Worm (Caenorhabditis elegans) whole organism, L1 larva: ENCODE data around the gene C04B4.6.
A peak's percentile ranks its signal among the peaks of the same experiment; 100 is the strongest.

Experiments used
- C16A3.4 ChIP-seq: fragments of 150-350 bp; optimal IDR thresholded peaks from 2 replicates; lab custom pipeline; 2014; ENCODE audit warnings: missing biosample characterization, missing genetic modification characterization
- alr-1 ChIP-seq: fragments of 200-800 bp; sonication (Bioruptor generic); optimal IDR thresholded peaks from 2 replicates; lab custom pipeline; 2018; ENCODE audit warnings: borderline replicate concordance, mild to moderate bottlenecking, missing genetic modification characterization, missing compliant biosample characterization
- blmp-1 ChIP-seq: fragments of 150-350 bp; optimal IDR thresholded peaks from 2 replicates; lab custom pipeline; 2014; ENCODE audit warnings: missing biosample characterization, missing genetic modification characterization
- ceh-8 ChIP-seq: fragments of 200-800 bp; sonication (Bioruptor generic); optimal IDR thresholded peaks from 2 replicates; lab custom pipeline; 2018; ENCODE audit warnings: mild to moderate bottlenecking, missing genetic modification characterization, moderate library complexity, missing compliant biosample characterization
- ceh-88 ChIP-seq: fragments of 200-800 bp; sonication (Bioruptor generic); IDR thresholded peaks from 2 replicates; pipeline ENCODE4 v1.3.6; 2022; ENCODE audit warnings: missing genetic modification characterization, missing compliant biosample characterization
- ces-1 ChIP-seq: fragments of 150-350 bp; optimal IDR thresholded peaks from 2 replicates; lab custom pipeline; 2014; ENCODE audit warnings: missing biosample characterization, missing genetic modification reagents, missing genetic modification characterization
- dpl-1 ChIP-seq, 3 experiments: fragments of 150-350 bp in 2 of 3; sonication (generic microtip) in 1 of 3; optimal IDR thresholded peaks; 2 replicates each; lab custom pipeline; 2014 to 2017; ENCODE audit warnings: missing biosample characterization in 3 of 3, missing genetic modification characterization in 3 of 3, missing genetic modification reagents in 3 of 3
- efl-1 ChIP-seq, 4 experiments: fragments of 150-350 bp; optimal IDR thresholded peaks in 3 of 4; peaks in 1 of 4; 1 replicate in 1 of 4; 2 replicates in 3 of 4; lab custom pipeline; 2014; ENCODE audit warnings: missing biosample characterization in 2 of 4, missing genetic modification characterization in 2 of 4, missing genetic modification reagents in 2 of 4
- efl-3 ChIP-seq: fragments of 200-800 bp; sonication (Bioruptor generic); optimal IDR thresholded peaks from 2 replicates; lab custom pipeline; 2018; ENCODE audit warnings: mild to moderate bottlenecking, missing genetic modification characterization, missing compliant biosample characterization
- egl-13 ChIP-seq: sonication (generic microtip); optimal IDR thresholded peaks from 2 replicates; lab custom pipeline; 2016; ENCODE audit warnings: missing genotype, missing genetic modification reagents, missing genetic modification characterization, missing compliant biosample characterization
- egl-27 ChIP-seq, 2 experiments: fragments of 150-350 bp in 1 of 2; sonication (generic microtip); optimal IDR thresholded peaks; 3 replicates each; lab custom pipeline; 2017 to 2018; ENCODE audit warnings: missing biosample characterization in 2 of 2, missing genetic modification characterization in 2 of 2, missing genetic modification reagents in 2 of 2
- elt-2 ChIP-seq: sonication (generic microtip); optimal IDR thresholded peaks from 2 replicates; lab custom pipeline; 2016; ENCODE audit warnings: missing genetic modification characterization, mild to moderate bottlenecking, inconsistent platforms, missing compliant biosample characterization, missing genetic modification reagents
- elt-3 ChIP-seq, 6 experiments: fragments of 150-350 bp in 1 of 6; sonication (generic microtip); optimal IDR thresholded peaks; 2 replicates each; lab custom pipeline; 2017 to 2018; ENCODE audit warnings: missing biosample characterization in 6 of 6, missing genetic modification characterization in 6 of 6, inconsistent platforms in 1 of 6
- fkh-10 ChIP-seq: sonication (generic microtip); optimal IDR thresholded peaks from 2 replicates; lab custom pipeline; 2017; ENCODE audit warnings: missing biosample characterization, missing genetic modification reagents, missing genetic modification characterization
- hlh-17 ChIP-seq: fragments of 200-800 bp; sonication (Bioruptor generic); optimal IDR thresholded peaks from 2 replicates; lab custom pipeline; 2018; ENCODE audit warnings: missing genetic modification characterization, mild to moderate bottlenecking, missing compliant biosample characterization, moderate library complexity, borderline replicate concordance
- lin-13 ChIP-seq: fragments of 150-350 bp; optimal IDR thresholded peaks from 2 replicates; lab custom pipeline; 2014; ENCODE audit warnings: missing biosample characterization, missing genetic modification reagents, missing genetic modification characterization
- lin-14 ChIP-seq: fragments of 200-800 bp; sonication (Bioruptor generic); optimal IDR thresholded peaks from 2 replicates; lab custom pipeline; 2018; ENCODE audit warnings: mild to moderate bottlenecking, missing genetic modification characterization, moderate library complexity, missing compliant biosample characterization
- lin-39 ChIP-seq: fragments of 150-350 bp; optimal IDR thresholded peaks from 2 replicates; lab custom pipeline; 2014; ENCODE audit warnings: missing biosample characterization, missing genetic modification reagents, missing genetic modification characterization
- mef-2 ChIP-seq: fragments of 150-350 bp; optimal IDR thresholded peaks from 2 replicates; lab custom pipeline; 2014; ENCODE audit warnings: missing biosample characterization, missing genetic modification characterization
- mep-1 ChIP-seq: fragments of 150-350 bp; optimal IDR thresholded peaks from 2 replicates; lab custom pipeline; 2014; ENCODE audit warnings: missing biosample characterization, missing genetic modification characterization
- nhr-11 ChIP-seq: fragments of 150-350 bp; optimal IDR thresholded peaks from 2 replicates; lab custom pipeline; 2014; ENCODE audit warnings: missing biosample characterization, missing genetic modification characterization
- nhr-28 ChIP-seq: fragments of 150-350 bp; optimal IDR thresholded peaks from 2 replicates; lab custom pipeline; 2014; ENCODE audit warnings: missing biosample characterization, missing genetic modification characterization
- nhr-77 ChIP-seq: fragments of 150-350 bp; optimal IDR thresholded peaks from 2 replicates; lab custom pipeline; 2014; ENCODE audit warnings: missing biosample characterization, missing genetic modification characterization
- nhr-85 ChIP-seq: sonication (generic microtip); peaks from one replicate; lab custom pipeline; 2016; ENCODE audit warnings: missing genetic modification characterization, inconsistent platforms, missing compliant biosample characterization
- pag-3 ChIP-seq: sonication (generic microtip); optimal IDR thresholded peaks from 2 replicates; lab custom pipeline; 2017; ENCODE audit warnings: missing genetic modification characterization, mild to moderate bottlenecking, missing compliant biosample characterization, antibody characterized with exemption, borderline replicate concordance; ENCODE audit not compliant: insufficient read depth
- pax-3 ChIP-seq: fragments of 200-800 bp; sonication (Bioruptor generic); optimal IDR thresholded peaks from 2 replicates; lab custom pipeline; 2018; ENCODE audit warnings: mild to moderate bottlenecking, missing genetic modification characterization, moderate library complexity, missing compliant biosample characterization
- rnt-1 ChIP-seq: sonication (generic microtip); optimal IDR thresholded peaks from 2 replicates; lab custom pipeline; 2016; ENCODE audit warnings: mild to moderate bottlenecking, missing genetic modification characterization, moderate library complexity, missing compliant biosample characterization
- snpc-4 ChIP-seq: fragments of 150-350 bp; optimal IDR thresholded peaks from 2 replicates; lab custom pipeline; 2014; ENCODE audit warnings: missing biosample characterization, missing genetic modification characterization
- sox-4 ChIP-seq: sonication (generic microtip); optimal IDR thresholded peaks from 2 replicates; lab custom pipeline; 2016; ENCODE audit warnings: missing genetic modification characterization, missing compliant biosample characterization
- sptf-1 ChIP-seq: fragments of 150-350 bp; optimal IDR thresholded peaks from 2 replicates; lab custom pipeline; 2014; ENCODE audit warnings: missing biosample characterization, missing genetic modification characterization
- tbx-2 ChIP-seq: sonication (generic microtip); optimal IDR thresholded peaks from 2 replicates; lab custom pipeline; 2016; ENCODE audit warnings: missing genetic modification characterization, missing compliant biosample characterization
- zag-1 ChIP-seq: fragments of 150-350 bp; optimal IDR thresholded peaks from 2 replicates; lab custom pipeline; 2014; ENCODE audit warnings: missing biosample characterization, missing genetic modification characterization

C04B4.6 gene

DNA sequence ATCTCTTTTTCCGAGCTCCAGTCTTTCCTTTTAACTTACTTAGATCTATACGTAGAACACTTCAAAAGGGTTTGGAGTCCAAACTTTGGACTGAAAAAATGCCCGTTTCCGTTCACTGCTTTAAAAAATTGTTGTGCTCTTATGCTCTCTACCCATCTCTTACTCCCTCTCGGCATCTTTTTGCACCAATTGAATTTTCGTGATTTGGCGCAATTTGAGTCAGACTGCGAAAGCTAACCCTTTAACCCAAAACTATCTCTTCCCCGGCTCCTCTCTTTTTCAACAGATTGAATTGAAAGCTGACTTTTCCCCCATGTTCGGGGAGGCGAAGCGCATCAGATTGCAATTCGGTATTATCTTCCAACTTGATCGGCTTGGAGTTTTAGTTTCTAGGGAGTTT lies 23.3 kb downstream of the C04B4.6 start:
- no peak for TF ChIP-seq dpl-1 (GFP tag; optimal IDR thresholded peaks at IDR 0.05; lab: Kevin White, UChicago)
- peak; percentile 23 for TF ChIP-seq ces-1 (GFP tag; lab: Kevin White, UChicago)
- peak; percentile 59 for TF ChIP-seq fkh-10 (GFP tag; lab: Kevin White, UChicago)
- TF ChIP-seq pag-3 (tag; lab: Kevin White, UChicago): no peak
- TF ChIP-seq nhr-85 (tag; lab: Kevin White, UChicago): no peak

- TF ChIP-seq lin-14 (GFP tag; lab: Kevin White, UChicago) (peak; percentile 2), sox-4 (tag; lab: Kevin White, UChicago) (no peak), elt-3 (tag; optimal IDR thresholded peaks at IDR 0.05; lab: Kevin White, UChicago) (no peak), pax-3 (no peak), lin-39 (tag; lab: Kevin White, UChicago) (no peak), efl-3 (GFP tag; lab: Kevin White, UChicago) (no peak), rnt-1 (tag; lab: Kevin White, UChicago) (peak; percentile 44), C16A3.4 (no peak)
These were observed 27.3 kb downstream of the C04B4.6 start for ce11 chrX:12248140-12248539.

DNA sequence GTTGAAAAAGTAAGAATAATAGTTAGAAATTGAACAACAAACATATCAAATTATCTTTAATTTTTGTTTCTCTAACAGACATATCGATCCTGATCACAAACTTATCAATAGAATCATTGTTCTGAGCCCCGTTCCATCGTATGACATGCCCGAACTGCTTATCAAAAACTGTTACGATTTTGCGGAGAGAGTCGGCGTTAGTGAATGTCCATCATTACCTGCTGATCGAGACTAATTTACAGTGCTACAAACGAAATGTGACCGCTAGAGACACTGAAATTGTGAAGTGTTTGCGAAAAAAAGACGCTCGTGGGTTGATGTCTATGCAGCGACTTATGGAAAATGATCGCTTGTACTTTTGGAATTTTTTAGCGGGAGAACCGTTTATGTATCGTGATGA lies 32.6 kb downstream of the C04B4.6 start:
- no peak for TF ChIP-seq sptf-1 (tag; lab: Kevin White, UChicago)
- TF ChIP-seq rnt-1 (tag; lab: Kevin White, UChicago): no peak
- no peak for TF ChIP-seq hlh-17 (GFP tag; lab: Kevin White, UChicago)
- no peak for TF ChIP-seq nhr-77
- TF ChIP-seq ceh-88 (GFP tag; lab: Robert Waterston, UW): no peak
- TF ChIP-seq lin-13 (GFP tag; lab: Kevin White, UChicago): no peak
- no peak for TF ChIP-seq tbx-2 (tag; lab: Kevin White, UChicago)
- TF ChIP-seq snpc-4: no peak
- TF ChIP-seq nhr-11 (tag; lab: Kevin White, UChicago): no peak
- no peak for TF ChIP-seq nhr-28

- TF ChIP-seq egl-27 (tag; optimal IDR thresholded peaks at IDR 0.05; lab: Kevin White, UChicago) (no peak), elt-2 (tag; lab: Kevin White, UChicago) (peak; percentile 19)
These were observed 34.0 kb downstream of the C04B4.6 start, which contains the start of gene cest-3 for ce11 chrX:12241457-12241856. Gene cest-3 (plus strand): TSS chrX:12241646.

- TF ChIP-seq blmp-1: peak; percentile 70
- no peak for TF ChIP-seq efl-1 (optimal IDR thresholded peaks at IDR 0.05; lab: Kevin White, UChicago)
- TF ChIP-seq efl-1 (GFP tag; optimal IDR thresholded peaks at IDR 0.05 in 1 of 2; lab: Kevin White, UChicago): peak in 1 of 2 experiments; percentile 61
- TF ChIP-seq mef-2 (tag; lab: Kevin White, UChicago): no peak
- no peak for TF ChIP-seq ceh-8 (GFP tag; lab: Kevin White, UChicago)
- TF ChIP-seq zag-1 (tag; lab: Kevin White, UChicago): no peak
- TF ChIP-seq, all 84 proteins: peak for 2
These were observed 40.1 kb downstream of the C04B4.6 start, which contains the start of gene C23H4.6 for ce11 chrX:12235388-12235787. Gene C23H4.6 (plus strand): TSS chrX:12235606.

DNA sequence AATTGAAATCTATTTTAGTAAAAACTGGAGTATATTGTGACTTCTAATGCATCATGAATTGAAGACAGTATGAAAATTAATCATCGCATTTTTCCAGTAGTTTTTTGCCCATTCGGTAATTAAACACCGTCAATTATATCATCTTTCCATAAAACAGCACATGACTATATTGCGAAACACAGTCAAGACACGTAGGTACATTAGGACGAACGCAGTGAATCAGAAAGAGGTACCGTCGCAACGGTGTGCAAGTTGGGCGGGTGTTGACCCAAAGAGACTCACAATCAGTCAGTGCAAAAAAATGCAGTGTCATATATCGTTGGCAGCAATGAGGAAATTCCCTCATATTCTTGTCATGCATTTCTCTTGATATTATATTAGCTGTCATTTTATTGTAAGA lies 41.1 kb downstream of the C04B4.6 start:
- TF ChIP-seq mep-1 (no peak), efl-1 (optimal IDR thresholded peaks at IDR 0.05; lab: Kevin White, UChicago) (no peak), efl-1 (GFP tag; optimal IDR thresholded peaks at IDR 0.05 in 1 of 2; lab: Kevin White, UChicago) (peak in 1 of 2 experiments; percentile 20)

DNA sequence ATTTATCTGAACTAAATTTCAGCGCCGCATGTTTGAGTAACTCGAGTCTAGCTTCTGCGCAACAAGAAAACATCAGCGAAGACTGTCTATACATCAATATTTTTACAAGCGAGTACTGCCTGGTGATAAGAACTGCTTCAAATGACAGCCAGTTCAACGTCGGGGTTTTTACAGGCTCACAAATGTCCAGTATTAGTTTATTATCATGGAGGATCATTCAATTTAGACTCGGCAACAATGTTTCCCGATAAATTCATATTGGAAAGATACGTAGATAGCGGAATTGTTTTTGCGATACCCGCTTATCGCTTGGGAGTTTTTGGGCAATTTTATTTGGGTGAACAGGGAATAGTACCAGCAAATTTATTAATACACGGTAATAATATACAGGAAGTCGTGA lies 45.1 kb downstream of the C04B4.6 start:
- TF ChIP-seq elt-2 (tag; lab: Kevin White, UChicago) (peak; percentile 15), alr-1 (tag; lab: Kevin White, UChicago) (no peak), egl-13 (no peak)
